Fruit fly (Drosophila melanogaster) whole organism, embryonic: ENCODE data around the gene Psn.
A peak's percentile ranks its signal among the peaks of the same experiment; 100 is the strongest.

Experiments used
- BEAF-32 ChIP-seq: fragments of 200-800 bp; sonication (Bioruptor generic); optimal IDR thresholded peaks from 3 replicates; lab custom pipeline; 2017; ENCODE audit warnings: missing biosample characterization, missing genetic modification characterization, mild to moderate bottlenecking, moderate library complexity, missing genetic modification reagents
- BtbVII ChIP-seq: fragments of 200-800 bp; sonication (Bioruptor generic); optimal IDR thresholded peaks from 3 replicates; lab custom pipeline; 2017; ENCODE audit warnings: missing biosample characterization, mild to moderate bottlenecking, missing genetic modification characterization
- CG11085 ChIP-seq: fragments of 200-800 bp; sonication (Bioruptor generic); IDR thresholded peaks from 2 replicates; pipeline ENCODE4 v1.3.6; 2022; ENCODE audit warnings: missing biosample characterization, missing genetic modification characterization
- CG11093 ChIP-seq: fragments of 200-800 bp; sonication (Bioruptor generic); IDR thresholded peaks from 3 replicates; pipeline ENCODE4 v1.3.6; 2022; ENCODE audit warnings: missing biosample characterization, missing genetic modification characterization
- CG11398 ChIP-seq: fragments of 200-800 bp; sonication (Bioruptor generic); optimal IDR thresholded peaks from 2 replicates; lab custom pipeline; 2016; ENCODE audit warnings: missing biosample characterization, missing genetic modification characterization
- CG12942 ChIP-seq: fragments of 200-800 bp; sonication (Bioruptor generic); optimal IDR thresholded peaks from 3 replicates; lab custom pipeline; 2016; ENCODE audit warnings: missing biosample characterization, missing genetic modification characterization
- CG16813 ChIP-seq: fragments of 200-800 bp; sonication (Bioruptor generic); IDR thresholded peaks from 3 replicates; pipeline ENCODE4 v1.3.6; 2022; ENCODE audit warnings: missing biosample characterization, missing genetic modification characterization; ENCODE audit not compliant: partially characterized antibody
- CG17568 ChIP-seq: fragments of 200-800 bp; sonication (Bioruptor generic); optimal IDR thresholded peaks from 2 replicates; lab custom pipeline; 2018; ENCODE audit warnings: missing biosample characterization, mild to moderate bottlenecking, missing genetic modification characterization, moderate library complexity
- CG18764 ChIP-seq: fragments of 200-800 bp; sonication (Bioruptor generic); optimal IDR thresholded peaks from 3 replicates; lab custom pipeline; 2016; ENCODE audit warnings: missing biosample characterization, missing genetic modification characterization
- CG2199 ChIP-seq: fragments of 200-800 bp; sonication (Bioruptor generic); IDR thresholded peaks from 3 replicates; pipeline ENCODE4 v1.3.6; 2022; ENCODE audit warnings: missing biosample characterization, missing genetic modification characterization
- CG2889 ChIP-seq: fragments of 200-800 bp; sonication (Bioruptor generic); IDR thresholded peaks from 3 replicates; pipeline ENCODE4 v1.3.6; 2022; ENCODE audit warnings: missing biosample characterization, missing genetic modification characterization
- CG3726 ChIP-seq: fragments of 200-800 bp; sonication (Bioruptor generic); IDR thresholded peaks from 3 replicates; pipeline ENCODE4, ENCODE4 v1.3.6; 2022; ENCODE audit warnings: missing biosample characterization, missing genetic modification characterization
- CG43689 ChIP-seq: fragments of 200-800 bp; sonication (Bioruptor generic); IDR thresholded peaks from 2 replicates; pipeline ENCODE4 v1.3.6; 2022; ENCODE audit warnings: missing biosample characterization, missing genetic modification characterization
- CG4617 ChIP-seq: fragments of 200-800 bp; sonication (Bioruptor generic); optimal IDR thresholded peaks from 3 replicates; lab custom pipeline; 2016; ENCODE audit warnings: missing biosample characterization, missing genetic modification characterization, borderline replicate concordance
- CG4707 ChIP-seq: fragments of 200-800 bp; sonication (Bioruptor generic); optimal IDR thresholded peaks from 2 replicates; lab custom pipeline; 2018; ENCODE audit warnings: missing biosample characterization, mild to moderate bottlenecking, missing genetic modification characterization, moderate library complexity
- CG5953 ChIP-seq: fragments of 200-800 bp; sonication (Bioruptor generic); IDR thresholded peaks from 2 replicates; pipeline ENCODE4 v1.3.6; 2022; ENCODE audit warnings: missing biosample characterization, missing genetic modification characterization
- CG6854 ChIP-seq: fragments of 200-800 bp; sonication (Bioruptor generic); optimal IDR thresholded peaks from 3 replicates; lab custom pipeline; 2017; ENCODE audit warnings: missing biosample characterization, mild to moderate bottlenecking, missing genetic modification characterization
- CG7357 ChIP-seq: fragments of 200-800 bp; sonication (Bioruptor generic); IDR thresholded peaks from 3 replicates; pipeline ENCODE4 v1.3.6; 2022; ENCODE audit warnings: missing biosample characterization, missing genetic modification characterization
- CG9215 ChIP-seq: fragments of 200-800 bp; sonication (Bioruptor generic); IDR thresholded peaks from 2 replicates; pipeline ENCODE4 v1.3.6; 2022; ENCODE audit warnings: missing biosample characterization, missing genetic modification characterization
- CG9876 ChIP-seq: fragments of 200-800 bp; sonication (Bioruptor generic); optimal IDR thresholded peaks from 2 replicates; lab custom pipeline; 2016; ENCODE audit warnings: missing biosample characterization, missing genetic modification characterization
- GATAe ChIP-seq: fragments of 200-800 bp; sonication (Bioruptor generic); conservative IDR thresholded peaks from 2 replicates; pipeline ENCODE4 v1.3.6; 2022; ENCODE audit warnings: missing biosample characterization, missing genetic modification characterization
- Lim3 ChIP-seq: fragments of 200-800 bp; sonication (Bioruptor generic); IDR thresholded peaks from 2 replicates; pipeline ENCODE4 v1.3.6; 2022; ENCODE audit warnings: missing biosample characterization, missing genetic modification characterization
- Opbp ChIP-seq: fragments of 200-800 bp; sonication (Bioruptor generic); IDR thresholded peaks from 3 replicates; pipeline ENCODE4 v1.3.6; 2022; ENCODE audit warnings: missing biosample characterization, missing genetic modification characterization; ENCODE audit not compliant: partially characterized antibody
- Ravus ChIP-seq: fragments of 200-800 bp; sonication (Bioruptor generic); IDR thresholded peaks from 2 replicates; pipeline ENCODE4 v1.3.6; 2022; ENCODE audit warnings: missing biosample characterization, missing genetic modification characterization
- Scr ChIP-seq: fragments of 200-800 bp; sonication (Bioruptor generic); IDR thresholded peaks from 2 replicates; pipeline ENCODE4 v1.3.6; 2022; ENCODE audit warnings: missing biosample characterization, missing genetic modification characterization; ENCODE audit not compliant: partially characterized antibody
- TFAM ChIP-seq: fragments of 200-800 bp; sonication (Bioruptor generic); optimal IDR thresholded peaks from 2 replicates; lab custom pipeline; 2017; ENCODE audit warnings: missing biosample characterization, missing genetic modification characterization, inconsistent platforms
- ac ChIP-seq: fragments of 200-800 bp; sonication (Bioruptor generic); optimal IDR thresholded peaks from 3 replicates; lab custom pipeline; 2017; ENCODE audit warnings: missing biosample characterization, mild to moderate bottlenecking, missing genetic modification characterization
- ase ChIP-seq: fragments of 200-800 bp; sonication (Bioruptor generic); IDR thresholded peaks from 3 replicates; pipeline ENCODE4 v1.3.6; 2022; ENCODE audit warnings: missing biosample characterization, missing genetic modification characterization
- bbx ChIP-seq: fragments of 200-800 bp; sonication (Bioruptor generic); IDR thresholded peaks from 2 replicates; pipeline ENCODE4 v1.3.6; 2022; ENCODE audit warnings: missing biosample characterization, missing genetic modification characterization; ENCODE audit not compliant: partially characterized antibody
- bsh ChIP-seq, 2 experiments: fragments of 200-800 bp; sonication (Bioruptor generic); optimal IDR thresholded peaks; 2 replicates each; lab custom pipeline; 2017 to 2018; ENCODE audit warnings: mild to moderate bottlenecking in 2 of 2, missing biosample characterization in 2 of 2, missing genetic modification characterization in 2 of 2, moderate library complexity in 1 of 2
- cas ChIP-seq: fragments of 200-800 bp; sonication (Bioruptor generic); IDR thresholded peaks from 2 replicates; pipeline ENCODE4 v1.3.6; 2022; ENCODE audit warnings: missing biosample characterization, missing genetic modification characterization
- corto ChIP-seq: fragments of 200-800 bp; sonication (Bioruptor generic); optimal IDR thresholded peaks from 2 replicates; lab custom pipeline; 2016; ENCODE audit warnings: missing biosample characterization, mild to moderate bottlenecking, missing genetic modification characterization, moderate library complexity
- croc ChIP-seq: fragments of 200-800 bp; sonication (Bioruptor generic); conservative IDR thresholded peaks from 3 replicates; pipeline ENCODE4 v1.3.6; 2022; ENCODE audit warnings: missing biosample characterization, missing genetic modification characterization
- dati ChIP-seq: fragments of 200-800 bp; sonication (Bioruptor generic); IDR thresholded peaks from 2 replicates; pipeline ENCODE4 v1.3.6; 2022; ENCODE audit warnings: missing biosample characterization, missing genetic modification characterization
- dimm ChIP-seq: fragments of 200-800 bp; sonication (Bioruptor generic); IDR thresholded peaks from 2 replicates; pipeline ENCODE4 v1.3.6; 2022; ENCODE audit warnings: missing biosample characterization, missing genetic modification characterization
- dpn ChIP-seq, 2 experiments: fragments of 200-800 bp; sonication (Bioruptor generic); optimal IDR thresholded peaks; 3 replicates each; lab custom pipeline; 2016; ENCODE audit warnings: missing biosample characterization in 2 of 2, missing genetic modification characterization in 2 of 2
- gfzf ChIP-seq: fragments of 200-800 bp; sonication (Bioruptor generic); optimal IDR thresholded peaks from 2 replicates; lab custom pipeline; 2016; ENCODE audit warnings: missing biosample characterization, mild to moderate bottlenecking, missing genetic modification characterization, moderate library complexity
- grau ChIP-seq: fragments of 200-800 bp; optimal IDR thresholded peaks from 3 replicates; lab custom pipeline; 2019; ENCODE audit warnings: missing biosample characterization, mild to moderate bottlenecking, missing genetic modification characterization, moderate library complexity
- hth ChIP-seq: fragments of >200 bp; optimal IDR thresholded peaks from 2 replicates; lab custom pipeline; 2017; ENCODE audit warnings: inconsistent platforms
- ind ChIP-seq: fragments of 200-800 bp; sonication (Bioruptor generic); optimal IDR thresholded peaks from 3 replicates; lab custom pipeline; 2016; ENCODE audit warnings: missing biosample characterization, missing genetic modification characterization
- jumu ChIP-seq: fragments of 200-800 bp; sonication (Bioruptor generic); optimal IDR thresholded peaks from 3 replicates; lab custom pipeline; 2016; ENCODE audit warnings: missing biosample characterization, missing genetic modification characterization
- lilli ChIP-seq: fragments of 200-800 bp; sonication (Bioruptor generic); optimal IDR thresholded peaks from 3 replicates; lab custom pipeline; 2016; ENCODE audit warnings: missing biosample characterization, missing genetic modification characterization
- nerfin-1 ChIP-seq: fragments of 200-800 bp; sonication (Bioruptor generic); optimal IDR thresholded peaks from 3 replicates; lab custom pipeline; 2019; ENCODE audit warnings: missing biosample characterization, mild to moderate bottlenecking, missing genetic modification characterization, moderate library complexity
- peb ChIP-seq: fragments of 200-800 bp; sonication (Bioruptor generic); IDR thresholded peaks from 2 replicates; pipeline ENCODE4 v1.3.6; 2022; ENCODE audit warnings: missing biosample characterization, missing genetic modification characterization
- pnt ChIP-seq: fragments of 200-800 bp; sonication (Bioruptor generic); optimal IDR thresholded peaks from 3 replicates; lab custom pipeline; 2016; ENCODE audit warnings: missing biosample characterization, missing genetic modification characterization
- ranshi ChIP-seq: fragments of 200-800 bp; sonication (Bioruptor generic); IDR thresholded peaks from 2 replicates; pipeline ENCODE4 v1.3.6; 2022; ENCODE audit warnings: missing biosample characterization, missing genetic modification characterization
- schlank ChIP-seq: fragments of 200-800 bp; sonication (Bioruptor generic); optimal IDR thresholded peaks from 2 replicates; lab custom pipeline; 2018; ENCODE audit warnings: missing biosample characterization, mild to moderate bottlenecking, missing genetic modification characterization
- sim ChIP-seq: fragments of 200-800 bp; sonication (Bioruptor generic); IDR thresholded peaks from 2 replicates; pipeline ENCODE4 v1.3.6; 2022; ENCODE audit warnings: missing biosample characterization, missing genetic modification characterization
- sna ChIP-seq: fragments of 200-800 bp; sonication (Bioruptor generic); IDR thresholded peaks from 2 replicates; pipeline ENCODE4 v1.3.6; 2022; ENCODE audit warnings: missing biosample characterization, missing genetic modification characterization; ENCODE audit not compliant: partially characterized antibody

The Psn gene

dm6 chr3L:20471499-20472313 lies 39.4 kb downstream of the Psn start:
- TF ChIP-seq CG9876 (GFP tag; lab: Kevin White, UChicago) = peak; percentile 11
- no peak for TF ChIP-seq ranshi (GFP tag; lab: Robert Waterston, UW)
- TF ChIP-seq CG18764 = peak; percentile 46
- TF ChIP-seq CG43689 (GFP tag; lab: Robert Waterston, UW) = no peak
- no peak for TF ChIP-seq sna (GFP tag; lab: Robert Waterston, UW)
- 0 out of 3 replicates have a peak, but pooled peaks have one; percentile 35 for TF ChIP-seq CG2199
- peak; percentile 80 for TF ChIP-seq CG11398
- no peak for TF ChIP-seq BtbVII
- no peak for TF ChIP-seq GATAe (GFP tag; lab: Robert Waterston, UW)
- TF ChIP-seq schlank (tag; lab: Kevin White, UChicago) = peak; percentile 71
- TF ChIP-seq bsh (GFP tag; optimal IDR thresholded peaks at IDR 0.05; lab: Kevin White, UChicago) = peak in 1 of 2 experiments; percentile 58
- TF ChIP-seq CG9215 = no peak
- no peak for TF ChIP-seq bbx
- TF ChIP-seq CG4617 (GFP tag; lab: Kevin White, UChicago) = peak; percentile 15
- TF ChIP-seq CG12942 (GFP tag; lab: Kevin White, UChicago) = peak; percentile 44
- TF ChIP-seq CG4707 (GFP tag; lab: Kevin White, UChicago) = peak; percentile 58
- peak; percentile 55 for TF ChIP-seq CG6854 (GFP tag; lab: Kevin White, UChicago)
- no peak for TF ChIP-seq CG16813
- no peak for TF ChIP-seq Ravus (GFP tag; lab: Robert Waterston, UW)
- no peak for TF ChIP-seq BEAF-32 (GFP tag; lab: Kevin White, UChicago)
- TF ChIP-seq lilli (GFP tag; lab: Kevin White, UChicago) = peak; percentile 22
- TF ChIP-seq ind (GFP tag; lab: Kevin White, UChicago) = no peak
- TF ChIP-seq dati (GFP tag; lab: Robert Waterston, UW) = no peak
- peak; percentile 79 for TF ChIP-seq ac (GFP tag; lab: Kevin White, UChicago)
- TF ChIP-seq CG5953 = peak; percentile 47; the same call in 1 of the 2 replicates
- TF ChIP-seq grau (tag; lab: Kevin White, UChicago) = peak; percentile 54
- no peak for TF ChIP-seq croc (GFP tag; lab: Robert Waterston, UW)
- no peak for TF ChIP-seq sim
- no peak for TF ChIP-seq CG3726 (GFP tag; lab: Robert Waterston, UW)
- TF ChIP-seq TFAM (GFP tag; lab: Kevin White, UChicago) = peak; percentile 54
- TF ChIP-seq dpn (GFP tag; optimal IDR thresholded peaks at IDR 0.05; lab: Kevin White, UChicago) = peak; percentile 25 to 59
- no peak for TF ChIP-seq dimm
- no peak for TF ChIP-seq CG2889 (GFP tag; lab: Robert Waterston, UW)
- TF ChIP-seq CG17568 (GFP tag; lab: Kevin White, UChicago) = peak; percentile 69
- TF ChIP-seq Opbp (GFP tag; lab: Robert Waterston, UW) = no peak
- no peak for TF ChIP-seq peb (GFP tag; lab: Robert Waterston, UW)
- no peak for TF ChIP-seq CG11093 (GFP tag; lab: Robert Waterston, UW)
- peak; percentile 49 for TF ChIP-seq nerfin-1 (tag; lab: Kevin White, UChicago)
- peak; percentile 38 for TF ChIP-seq pnt
- TF ChIP-seq CG7357 (GFP tag; lab: Robert Waterston, UW) = no peak
- no peak for TF ChIP-seq Lim3 (GFP tag; lab: Robert Waterston, UW)
- TF ChIP-seq cas (GFP tag; lab: Robert Waterston, UW) = no peak
- TF ChIP-seq hth (lab: Kevin White, UChicago) = no peak
- TF ChIP-seq gfzf (GFP tag; lab: Kevin White, UChicago) = no peak
- TF ChIP-seq corto = no peak
- TF ChIP-seq CG11085 (GFP tag; lab: Robert Waterston, UW) = no peak
- TF ChIP-seq ase = no peak
- TF ChIP-seq Scr (GFP tag; lab: Robert Waterston, UW) = no peak
- peak; percentile 38 for TF ChIP-seq jumu (GFP tag; lab: Kevin White, UChicago)
